Worm (Caenorhabditis elegans) whole organism, late embryonic: ENCODE results near the gene adss-1.

ENCODE experiments used
- K02D7.2 ChIP-seq: sonication (generic microtip); optimal IDR thresholded peaks from 2 replicates; lab custom pipeline; 2017; ENCODE audit warnings: mild to moderate bottlenecking, missing genetic modification characterization, missing compliant biosample characterization
- K09A11.1 ChIP-seq: sonication (generic microtip); optimal IDR thresholded peaks from 2 replicates; lab custom pipeline; 2017; ENCODE audit warnings: antibody characterized with exemption, mild to moderate bottlenecking, missing genetic modification characterization, missing compliant biosample characterization; ENCODE audit not compliant: insufficient read depth
- T23F11.4 ChIP-seq: fragments of 200-800 bp; sonication (Bioruptor generic); optimal IDR thresholded peaks from 2 replicates; lab custom pipeline; 2018; ENCODE audit warnings: mild to moderate bottlenecking, missing genetic modification characterization, missing compliant biosample characterization
- ahr-1 ChIP-seq: sonication (generic microtip); optimal IDR thresholded peaks from 2 replicates; lab custom pipeline; 2016; ENCODE audit warnings: missing genetic modification characterization, missing compliant biosample characterization
- ama-1 ChIP-seq: fragments of 150-350 bp; optimal IDR thresholded peaks from 2 replicates; lab custom pipeline; 2014
- ceh-18 ChIP-seq: sonication (generic microtip); optimal IDR thresholded peaks from 2 replicates; lab custom pipeline; 2016; ENCODE audit warnings: missing genetic modification characterization, missing compliant biosample characterization
- ceh-19 ChIP-seq: fragments of 200-800 bp; sonication (Bioruptor generic); optimal IDR thresholded peaks from 2 replicates; lab custom pipeline; 2018; ENCODE audit warnings: mild to moderate bottlenecking, missing genetic modification characterization, missing compliant biosample characterization
- ceh-2 ChIP-seq: sonication (generic microtip); optimal IDR thresholded peaks from 2 replicates; lab custom pipeline; 2016; ENCODE audit warnings: missing genotype, missing genetic modification characterization, missing compliant biosample characterization
- ceh-22 ChIP-seq: sonication (generic microtip); optimal IDR thresholded peaks from 2 replicates; lab custom pipeline; 2017; ENCODE audit warnings: missing biosample characterization, missing genetic modification characterization
- ceh-24 ChIP-seq: sonication (generic microtip); optimal IDR thresholded peaks from 2 replicates; lab custom pipeline; 2016; ENCODE audit warnings: mild to moderate bottlenecking, missing genetic modification characterization, missing compliant biosample characterization
- ceh-30 ChIP-seq: fragments of 150-350 bp; optimal IDR thresholded peaks from 2 replicates; lab custom pipeline; 2014; ENCODE audit warnings: missing biosample characterization, missing genetic modification characterization
- ceh-34 ChIP-seq: sonication (generic microtip); optimal IDR thresholded peaks from 2 replicates; lab custom pipeline; 2016; ENCODE audit warnings: mild to moderate bottlenecking, missing genetic modification characterization, missing compliant biosample characterization
- ceh-6 ChIP-seq: fragments of 200-800 bp; sonication (Bioruptor generic); optimal IDR thresholded peaks from 2 replicates; lab custom pipeline; 2018; ENCODE audit warnings: mild to moderate bottlenecking, missing genetic modification characterization, missing compliant biosample characterization
- ceh-9 ChIP-seq: sonication (generic microtip); optimal IDR thresholded peaks from 2 replicates; lab custom pipeline; 2016; ENCODE audit warnings: mild to moderate bottlenecking, missing genetic modification characterization, inconsistent platforms, missing compliant biosample characterization
- che-1 ChIP-seq: sonication (generic microtip); optimal IDR thresholded peaks from 2 replicates; lab custom pipeline; 2016; ENCODE audit warnings: mild to moderate bottlenecking, missing genetic modification characterization, missing compliant biosample characterization
- elt-2 ChIP-seq: sonication (generic microtip); optimal IDR thresholded peaks from 2 replicates; lab custom pipeline; 2016; ENCODE audit warnings: missing genetic modification reagents, missing genetic modification characterization, missing compliant biosample characterization
- ets-4 ChIP-seq: sonication (generic microtip); optimal IDR thresholded peaks from 2 replicates; lab custom pipeline; 2016; ENCODE audit warnings: missing genetic modification characterization, missing compliant biosample characterization
- eyg-1 ChIP-seq: sonication (generic microtip); optimal IDR thresholded peaks from 2 replicates; lab custom pipeline; 2016; ENCODE audit warnings: missing genotype, missing genetic modification characterization, missing compliant biosample characterization
- fax-1 ChIP-seq: sonication (generic microtip); optimal IDR thresholded peaks from 2 replicates; lab custom pipeline; 2016; ENCODE audit warnings: missing genotype, missing genetic modification characterization, missing compliant biosample characterization
- fkh-6 ChIP-seq: sonication (generic microtip); optimal IDR thresholded peaks from 2 replicates; lab custom pipeline; 2016; ENCODE audit warnings: missing genetic modification characterization, missing compliant biosample characterization
- gmeb-2 ChIP-seq: sonication (generic microtip); optimal IDR thresholded peaks from 2 replicates; lab custom pipeline; 2016; ENCODE audit warnings: missing genetic modification characterization, inconsistent platforms, missing compliant biosample characterization
- hlh-15 ChIP-seq: sonication (generic microtip); optimal IDR thresholded peaks from 2 replicates; lab custom pipeline; 2016; ENCODE audit warnings: missing genetic modification characterization, missing compliant biosample characterization
- hlh-6 ChIP-seq: sonication (generic microtip); optimal IDR thresholded peaks from 2 replicates; lab custom pipeline; 2016; ENCODE audit warnings: missing genotype, missing genetic modification characterization, missing compliant biosample characterization
- hlh-8 ChIP-seq: sonication (generic microtip); optimal IDR thresholded peaks from 2 replicates; lab custom pipeline; 2016; ENCODE audit warnings: missing genotype, missing genetic modification characterization, missing compliant biosample characterization
- lim-6 ChIP-seq: sonication (generic microtip); optimal IDR thresholded peaks from 2 replicates; lab custom pipeline; 2016; ENCODE audit warnings: missing genetic modification characterization, missing compliant biosample characterization
- lin-11 ChIP-seq: fragments of 200-800 bp; sonication (Bioruptor generic); optimal IDR thresholded peaks from 2 replicates; lab custom pipeline; 2018; ENCODE audit warnings: mild to moderate bottlenecking, missing genetic modification characterization, missing compliant biosample characterization
- madf-2 ChIP-seq: sonication (generic microtip); optimal IDR thresholded peaks from 2 replicates; lab custom pipeline; 2017; ENCODE audit warnings: missing genetic modification characterization, missing compliant biosample characterization
- mec-3 ChIP-seq: sonication (generic microtip); optimal IDR thresholded peaks from 2 replicates; lab custom pipeline; 2016; ENCODE audit warnings: borderline replicate concordance, missing genetic modification characterization, missing compliant biosample characterization
- nfya-1 ChIP-seq: sonication (generic microtip); optimal IDR thresholded peaks from 2 replicates; lab custom pipeline; 2017; ENCODE audit warnings: missing genetic modification characterization, mild to moderate bottlenecking, missing compliant biosample characterization, antibody characterized with exemption, moderate library complexity
- odd-2 ChIP-seq: sonication (generic microtip); optimal IDR thresholded peaks from 2 replicates; lab custom pipeline; 2017; ENCODE audit warnings: antibody characterized with exemption, mild to moderate bottlenecking, missing genetic modification characterization, missing compliant biosample characterization
- pag-3 ChIP-seq: sonication (generic microtip); optimal IDR thresholded peaks from 2 replicates; lab custom pipeline; 2016; ENCODE audit warnings: missing compliant biosample characterization, missing genetic modification characterization, borderline replicate concordance
- pax-1 ChIP-seq: fragments of 150-350 bp; optimal IDR thresholded peaks from 2 replicates; lab custom pipeline; 2014; ENCODE audit warnings: missing biosample characterization, missing genetic modification characterization
- pha-2 ChIP-seq: sonication (generic microtip); optimal IDR thresholded peaks from 2 replicates; lab custom pipeline; 2017; ENCODE audit warnings: mild to moderate bottlenecking, missing genetic modification characterization, missing compliant biosample characterization
- ref-2 ChIP-seq: sonication (generic microtip); optimal IDR thresholded peaks from 2 replicates; lab custom pipeline; 2016; ENCODE audit warnings: missing genetic modification characterization, missing compliant biosample characterization
- rnt-1 ChIP-seq: sonication (generic microtip); optimal IDR thresholded peaks from 2 replicates; lab custom pipeline; 2016; ENCODE audit warnings: missing genetic modification characterization, missing compliant biosample characterization
- sdc-2 ChIP-seq: sonication (generic microtip); optimal IDR thresholded peaks from 2 replicates; lab custom pipeline; 2016; ENCODE audit warnings: missing genotype, missing genetic modification characterization, missing compliant biosample characterization
- sox-2 ChIP-seq: fragments of 200-800 bp; sonication (Bioruptor generic); IDR thresholded peaks from 2 replicates; pipeline ENCODE4 v1.3.6; 2022; ENCODE audit warnings: missing genetic modification reagents, missing genetic modification characterization, missing compliant biosample characterization
- syd-9 ChIP-seq: sonication (generic microtip); optimal IDR thresholded peaks from 2 replicates; lab custom pipeline; 2016; ENCODE audit warnings: mild to moderate bottlenecking, missing genetic modification characterization, moderate library complexity, missing compliant biosample characterization
- tbx-2 ChIP-seq: sonication (generic microtip); optimal IDR thresholded peaks from 2 replicates; lab custom pipeline; 2016; ENCODE audit warnings: missing genetic modification characterization, missing compliant biosample characterization
- ttx-3 ChIP-seq: sonication (generic microtip); optimal IDR thresholded peaks from 2 replicates; lab custom pipeline; 2016; ENCODE audit warnings: missing genetic modification reagents, missing genetic modification characterization, missing compliant biosample characterization
- unc-42 ChIP-seq: sonication (generic microtip); optimal IDR thresholded peaks from 2 replicates; lab custom pipeline; 2016; ENCODE audit warnings: missing genotype, missing genetic modification characterization, missing compliant biosample characterization
- ztf-16 ChIP-seq: sonication (generic microtip); optimal IDR thresholded peaks from 2 replicates; lab custom pipeline; 2017; ENCODE audit warnings: missing genetic modification characterization, missing compliant biosample characterization

The adss-1 gene

ce11 chrV:4794308-4794707, 28.9 kb downstream of the adss-1 start, which contains the start of gene R02F11.2:
Gene R02F11.2, plus strand, starts transcription at chrV:4794599.
- no peak for TF ChIP-seq ceh-34 (tag; lab: Kevin White, UChicago)
- no peak for TF ChIP-seq pha-2 (tag; lab: Kevin White, UChicago)
- no peak for TF ChIP-seq K02D7.2 (tag; lab: Kevin White, UChicago)
- no peak for TF ChIP-seq ttx-3 (tag; lab: Kevin White, UChicago)
- no peak for TF ChIP-seq eyg-1
- TF ChIP-seq sox-2 = no peak
- TF ChIP-seq ceh-2 = no peak
- no peak for TF ChIP-seq tbx-2 (tag; lab: Kevin White, UChicago)
- TF ChIP-seq mec-3 (tag; lab: Kevin White, UChicago) = no peak
- TF ChIP-seq ceh-18 (tag; lab: Kevin White, UChicago) = no peak
- TF ChIP-seq madf-2 (tag; lab: Kevin White, UChicago) = no peak

- TF ChIP-seq lim-6 (tag; lab: Kevin White, UChicago) (no peak), ets-4 (tag; lab: Kevin White, UChicago) (no peak), ceh-19 (no peak)
Observed at ce11 chrV:4791569-4791968, 31.7 kb downstream of the adss-1 start, which contains the start of gene R02F11.11. Gene R02F11.11, plus strand, starts transcription at chrV:4791869.

ce11 chrV:4790368-4790767, 32.9 kb downstream of the adss-1 start, which contains the start of gene R02F11.12:
Gene R02F11.12, plus strand, starts transcription at chrV:4790668.
- TF ChIP-seq ama-1 = no peak
- TF ChIP-seq hlh-15 = no peak
- no peak for TF ChIP-seq pha-2 (tag; lab: Kevin White, UChicago)
- TF ChIP-seq odd-2 (tag; lab: Kevin White, UChicago) = no peak
- TF ChIP-seq rnt-1 (tag; lab: Kevin White, UChicago) = no peak
- TF ChIP-seq pag-3 (tag; lab: Kevin White, UChicago) = no peak
- no peak for TF ChIP-seq ceh-22 (tag; lab: Kevin White, UChicago)
- no peak for TF ChIP-seq sox-2
- no peak for TF ChIP-seq lin-11 (tag; lab: Kevin White, UChicago)
- TF ChIP-seq ceh-2 = no peak
- no peak for TF ChIP-seq hlh-8
- TF ChIP-seq ahr-1 (tag; lab: Kevin White, UChicago) = no peak
- TF ChIP-seq T23F11.4 = no peak
- no peak for TF ChIP-seq ref-2
- TF ChIP-seq nfya-1 (tag; lab: Kevin White, UChicago) = no peak
- TF ChIP-seq ceh-24 (tag; lab: Kevin White, UChicago) = no peak

ce11 chrV:4788823-4789222, 34.4 kb downstream of the adss-1 start, which contains the start of gene R02F11.10:
Gene R02F11.10, plus strand, starts transcription at chrV:4789123.
- TF ChIP-seq sdc-2 (tag; lab: Kevin White, UChicago) (no peak), ceh-6 (no peak), gmeb-2 (tag; lab: Kevin White, UChicago) (no peak), rnt-1 (tag; lab: Kevin White, UChicago) (no peak), syd-9 (no peak)
- TF ChIP-seq, all 69 proteins: peak for 0

- TF ChIP-seq pha-2 (tag; lab: Kevin White, UChicago) = no peak
- TF ChIP-seq ceh-30 (tag; lab: Kevin White, UChicago) = no peak
- no peak for TF ChIP-seq unc-42
- no peak for TF ChIP-seq mec-3 (tag; lab: Kevin White, UChicago)
- TF ChIP-seq hlh-6 (tag; lab: Kevin White, UChicago) = no peak
- TF ChIP-seq madf-2 (tag; lab: Kevin White, UChicago) = no peak
- no peak for TF ChIP-seq elt-2
- no peak for TF ChIP-seq ahr-1 (tag; lab: Kevin White, UChicago)
- TF ChIP-seq ceh-34 (tag; lab: Kevin White, UChicago) = no peak
- no peak for TF ChIP-seq ceh-9 (tag; lab: Kevin White, UChicago)
- TF ChIP-seq ztf-16 (tag; lab: Kevin White, UChicago) = no peak
- TF ChIP-seq syd-9 = no peak
- TF ChIP-seq fkh-6 = no peak
- TF ChIP-seq pax-1 (tag; lab: Kevin White, UChicago) = no peak
- TF ChIP-seq fax-1 (tag; lab: Kevin White, UChicago) = no peak
- TF ChIP-seq ama-1 = no peak
- TF ChIP-seq K09A11.1 (tag; lab: Kevin White, UChicago) = no peak
- TF ChIP-seq che-1 (tag; lab: Kevin White, UChicago) = no peak
Observed at ce11 chrV:4787836-4788235, 35.4 kb downstream of the adss-1 start.
